Worm (Caenorhabditis elegans) whole organism, early embryonic: ENCODE data around the gene srh-97.

Experiments used
- B0310.2 ChIP-seq: sonication (generic microtip); optimal IDR thresholded peaks from 2 replicates; lab custom pipeline; 2016; ENCODE audit warnings: mild to moderate bottlenecking, missing genetic modification characterization, missing compliant biosample characterization
- F13C5.2 ChIP-seq: sonication (generic microtip); optimal IDR thresholded peaks from 2 replicates; lab custom pipeline; 2017; ENCODE audit warnings: mild to moderate bottlenecking, missing genetic modification characterization, inconsistent platforms, missing compliant biosample characterization
- aly-1 ChIP-seq: sonication (generic microtip); optimal IDR thresholded peaks from 2 replicates; lab custom pipeline; 2016; ENCODE audit warnings: missing genetic modification characterization, missing compliant biosample characterization
- ama-1 ChIP-seq: fragments of 150-350 bp; optimal IDR thresholded peaks from 2 replicates; lab custom pipeline; 2014
- ceh-13 ChIP-seq: fragments of 200-800 bp; sonication (Bioruptor generic); optimal IDR thresholded peaks from 2 replicates; lab custom pipeline; 2018; ENCODE audit warnings: mild to moderate bottlenecking, missing genetic modification characterization, missing compliant biosample characterization
- ceh-36 ChIP-seq: sonication (generic microtip); optimal IDR thresholded peaks from 2 replicates; lab custom pipeline; 2016; ENCODE audit warnings: missing genetic modification characterization, inconsistent platforms, missing compliant biosample characterization
- ets-7 ChIP-seq: sonication (generic microtip); optimal IDR thresholded peaks from 2 replicates; lab custom pipeline; 2016; ENCODE audit warnings: missing genotype, missing genetic modification characterization, missing compliant biosample characterization
- flt-1 ChIP-seq: fragments of 200-800 bp; sonication (Bioruptor generic); IDR thresholded peaks from 2 replicates; pipeline ENCODE4 v1.3.6; 2022; ENCODE audit warnings: missing genetic modification characterization, missing compliant biosample characterization
- hmbx-1 ChIP-seq: sonication (generic microtip); optimal IDR thresholded peaks from 2 replicates; lab custom pipeline; 2016; ENCODE audit warnings: mild to moderate bottlenecking, missing genetic modification characterization, missing compliant biosample characterization
- hmg-4 ChIP-seq: fragments of 200-800 bp; sonication (Bioruptor generic); optimal IDR thresholded peaks from 2 replicates; lab custom pipeline; 2018; ENCODE audit warnings: mild to moderate bottlenecking, missing genetic modification characterization, missing compliant biosample characterization
- hnd-1 ChIP-seq: sonication (generic microtip); optimal IDR thresholded peaks from 2 replicates; lab custom pipeline; 2016; ENCODE audit warnings: missing genetic modification characterization, missing compliant biosample characterization
- pes-1 ChIP-seq: fragments of 200-800 bp; sonication (Bioruptor generic); IDR thresholded peaks from 2 replicates; pipeline ENCODE4 v1.3.6; 2022; ENCODE audit warnings: missing genetic modification reagents, missing genetic modification characterization, missing compliant biosample characterization
- scrt-1 ChIP-seq: fragments of 200-800 bp; sonication (Bioruptor generic); IDR thresholded peaks from 2 replicates; pipeline ENCODE4 v1.3.6; 2022; ENCODE audit warnings: missing genetic modification characterization, missing compliant biosample characterization
- sea-1 ChIP-seq: fragments of 200-800 bp; sonication (Bioruptor generic); conservative IDR thresholded peaks from 2 replicates; pipeline ENCODE4 v1.3.6; 2022; ENCODE audit warnings: missing genetic modification characterization, missing compliant biosample characterization
- tbx-11 ChIP-seq: fragments of 200-800 bp; sonication (Bioruptor generic); IDR thresholded peaks from 2 replicates; pipeline ENCODE4 v1.3.6; 2022; ENCODE audit warnings: missing genetic modification characterization, missing compliant biosample characterization
- tbx-37 ChIP-seq: fragments of 200-800 bp; sonication (Bioruptor generic); conservative IDR thresholded peaks from 2 replicates; pipeline ENCODE4 v1.3.6; 2022; ENCODE audit warnings: missing genetic modification reagents, missing genetic modification characterization, missing compliant biosample characterization
- tra-4 ChIP-seq: sonication (generic microtip); optimal IDR thresholded peaks from 2 replicates; lab custom pipeline; 2017; ENCODE audit warnings: missing genetic modification characterization, missing compliant biosample characterization

srh-97 gene

ce11 chrV:17016787-17017186, at the start of gene srh-97:
srh-97 (plus strand) TSS chrV:17017087.
- TF ChIP-seq ets-7 (tag; lab: Kevin White, UChicago): no peak
- TF ChIP-seq hnd-1 (tag; lab: Kevin White, UChicago): no peak
- no peak for TF ChIP-seq flt-1
- TF ChIP-seq aly-1 (tag; lab: Kevin White, UChicago): no peak
- TF ChIP-seq tbx-11 (GFP tag; lab: Robert Waterston, UW): no peak

ce11 chrV:16972134-16972533, 44.8 kb upstream of the srh-97 start, which contains the start of gene srh-119:
srh-119 (plus strand) TSS chrV:16972434.
- TF ChIP-seq pes-1 (GFP tag; lab: Robert Waterston, UW): no peak

- no peak for TF ChIP-seq hmbx-1
- TF ChIP-seq ets-7 (tag; lab: Kevin White, UChicago): no peak
- TF ChIP-seq hnd-1 (tag; lab: Kevin White, UChicago): no peak
- TF ChIP-seq pes-1 (GFP tag; lab: Robert Waterston, UW): no peak
- TF ChIP-seq sea-1 (GFP tag; lab: Robert Waterston, UW): no peak
- no peak for TF ChIP-seq ceh-36 (tag; lab: Kevin White, UChicago)
- no peak for TF ChIP-seq F13C5.2 (tag; lab: Kevin White, UChicago)
- TF ChIP-seq tbx-37 (GFP tag; lab: Robert Waterston, UW): no peak
- TF ChIP-seq scrt-1 (GFP tag; lab: Robert Waterston, UW): no peak
- no peak for TF ChIP-seq B0310.2 (tag; lab: Kevin White, UChicago)
- no peak for TF ChIP-seq hmg-4 (GFP tag; lab: Kevin White, UChicago)
- no peak for TF ChIP-seq flt-1
- no peak for TF ChIP-seq tbx-11 (GFP tag; lab: Robert Waterston, UW)
Measured at ce11 chrV:16973338-16973737, 43.5 kb upstream of the srh-97 start.

- no peak for TF ChIP-seq pes-1 (GFP tag; lab: Robert Waterston, UW)
- no peak for TF ChIP-seq sea-1 (GFP tag; lab: Robert Waterston, UW)
- no peak for TF ChIP-seq B0310.2 (tag; lab: Kevin White, UChicago)
- no peak for TF ChIP-seq aly-1 (tag; lab: Kevin White, UChicago)
- no peak for TF ChIP-seq ama-1 (lab: Kevin White, UChicago)
- TF ChIP-seq ceh-36 (tag; lab: Kevin White, UChicago): no peak
- TF ChIP-seq tbx-37 (GFP tag; lab: Robert Waterston, UW): no peak
- TF ChIP-seq ceh-13: no peak
- no peak for TF ChIP-seq hmbx-1
- no peak for TF ChIP-seq scrt-1 (GFP tag; lab: Robert Waterston, UW)
- TF ChIP-seq F13C5.2 (tag; lab: Kevin White, UChicago): no peak
- TF ChIP-seq tbx-11 (GFP tag; lab: Robert Waterston, UW): no peak
- no peak for TF ChIP-seq hnd-1 (tag; lab: Kevin White, UChicago)
Measured at ce11 chrV:16974919-16975318, 42.0 kb upstream of the srh-97 start, which contains the start of gene srx-54. srx-54 (plus strand) TSS chrV:16975219.

- TF ChIP-seq tbx-37 (GFP tag; lab: Robert Waterston, UW): no peak
- no peak for TF ChIP-seq scrt-1 (GFP tag; lab: Robert Waterston, UW)
Measured at ce11 chrV:16980368-16980767, 36.5 kb upstream of the srh-97 start, which contains the start of gene srz-54. srz-54 (plus strand) TSS chrV:16980668.

ce11 chrV:16987035-16987434, 29.9 kb upstream of the srh-97 start, which contains the start of gene Y102A5C.40:
Y102A5C.40 (minus strand) TSS chrV:16987135.
- TF ChIP-seq hnd-1 (tag; lab: Kevin White, UChicago) (no peak), tbx-37 (GFP tag; lab: Robert Waterston, UW) (no peak), tra-4 (no peak), scrt-1 (GFP tag; lab: Robert Waterston, UW) (no peak), B0310.2 (tag; lab: Kevin White, UChicago) (no peak), hmg-4 (GFP tag; lab: Kevin White, UChicago) (no peak), ama-1 (lab: Kevin White, UChicago) (no peak), sea-1 (GFP tag; lab: Robert Waterston, UW) (no peak), tbx-11 (GFP tag; lab: Robert Waterston, UW) (no peak), ceh-13 (no peak), ceh-36 (tag; lab: Kevin White, UChicago) (no peak), pes-1 (GFP tag; lab: Robert Waterston, UW) (no peak), hmbx-1 (no peak), ets-7 (tag; lab: Kevin White, UChicago) (no peak), aly-1 (tag; lab: Kevin White, UChicago) (no peak), flt-1 (no peak), F13C5.2 (tag; lab: Kevin White, UChicago) (no peak)

ce11 chrV:16987783-16988182, 29.1 kb upstream of the srh-97 start:
- no peak for TF ChIP-seq ceh-36 (tag; lab: Kevin White, UChicago)
- TF ChIP-seq scrt-1 (GFP tag; lab: Robert Waterston, UW): no peak
- TF ChIP-seq ceh-13: no peak
- TF ChIP-seq ets-7 (tag; lab: Kevin White, UChicago): no peak
- no peak for TF ChIP-seq aly-1 (tag; lab: Kevin White, UChicago)
- TF ChIP-seq hmg-4 (GFP tag; lab: Kevin White, UChicago): no peak
- TF ChIP-seq tra-4: no peak
- no peak for TF ChIP-seq hmbx-1
- no peak for TF ChIP-seq tbx-37 (GFP tag; lab: Robert Waterston, UW)
- no peak for TF ChIP-seq hnd-1 (tag; lab: Kevin White, UChicago)
- no peak for TF ChIP-seq F13C5.2 (tag; lab: Kevin White, UChicago)

ce11 chrV:16988614-16989013, 28.3 kb upstream of the srh-97 start, which contains the start of gene Y102A5C.27:
Y102A5C.27 (minus strand) TSS chrV:16988714.
- TF ChIP-seq ceh-13 (no peak), pes-1 (GFP tag; lab: Robert Waterston, UW) (no peak), tbx-37 (GFP tag; lab: Robert Waterston, UW) (no peak), ets-7 (tag; lab: Kevin White, UChicago) (no peak), ama-1 (lab: Kevin White, UChicago) (no peak), tra-4 (no peak), aly-1 (tag; lab: Kevin White, UChicago) (no peak), tbx-11 (GFP tag; lab: Robert Waterston, UW) (no peak), flt-1 (no peak), F13C5.2 (tag; lab: Kevin White, UChicago) (no peak), ceh-36 (tag; lab: Kevin White, UChicago) (no peak), scrt-1 (GFP tag; lab: Robert Waterston, UW) (no peak)
